Fruit fly (Drosophila melanogaster): Measurements from ENCODE around the gene r2d2.

r2d2 gene

dm6 chr2L:7791356-7791738, 8.6 kb upstream of the r2d2 start:
- TF ChIP-seq jim (GFP tag; optimal IDR thresholded peaks at IDR 0.05) (no peak), fru (GFP tag; optimal IDR thresholded peaks at IDR 0.05) (no peak)

- no peak for TF ChIP-seq Rel (GFP tag; optimal IDR thresholded peaks at IDR 0.05)
- no peak for TF ChIP-seq Rel (tag; optimal IDR thresholded peaks at IDR 0.05)
- TF ChIP-seq pan (optimal IDR thresholded peaks at IDR 0.05): no peak
- no peak for TF ChIP-seq N (GFP tag; optimal IDR thresholded peaks at IDR 0.05)
- TF ChIP-seq ey (GFP tag; optimal IDR thresholded peaks at IDR 0.05): no peak
- no peak for TF ChIP-seq Hr78 (GFP tag; optimal IDR thresholded peaks at IDR 0.05)
- no peak for TF ChIP-seq lola (GFP tag; optimal IDR thresholded peaks at IDR 0.05)
- TF ChIP-seq usp (GFP tag; optimal IDR thresholded peaks at IDR 0.05): no peak
- no peak for TF ChIP-seq Dif (GFP tag; optimal IDR thresholded peaks at IDR 0.05; ENCODE audit: partially characterized antibody)
- no peak for TF ChIP-seq sv (GFP tag; optimal IDR thresholded peaks at IDR 0.05)
- no peak for TF ChIP-seq h (GFP tag; optimal IDR thresholded peaks at IDR 0.05)
- TF ChIP-seq HLH106 (tag; optimal IDR thresholded peaks at IDR 0.05): no peak
- no peak for TF ChIP-seq dmrt93B (GFP tag; optimal IDR thresholded peaks at IDR 0.05)
- TF ChIP-seq tai (GFP tag; optimal IDR thresholded peaks at IDR 0.05): no peak
- no peak for TF ChIP-seq sage (GFP tag; optimal IDR thresholded peaks at IDR 0.05)
- no peak for TF ChIP-seq dsf (GFP tag; optimal IDR thresholded peaks at IDR 0.05; ENCODE audit: borderline replicate concordance)
- TF ChIP-seq CG32264 (GFP tag; optimal IDR thresholded peaks at IDR 0.05): no peak
- no peak for TF ChIP-seq Dfd (GFP tag; optimal IDR thresholded peaks at IDR 0.05)
- TF ChIP-seq Vsx2 (GFP tag; optimal IDR thresholded peaks at IDR 0.05; ENCODE audit: partially characterized antibody): no peak
- TF ChIP-seq brk (GFP tag; optimal IDR thresholded peaks at IDR 0.05): no peak
These were observed 5.1 kb upstream of the r2d2 start for dm6 chr2L:7794689-7795475.

dm6 chr2L:7795859-7796258, 4.1 kb upstream of the r2d2 start, which contains the start of gene LKRSDH:
TSS of gene LKRSDH (minus strand) at chr2L:7795959.
- no peak for TF ChIP-seq usp (GFP tag; optimal IDR thresholded peaks at IDR 0.05)
- peak in 1 of 2 experiments; percentile 36 for TF ChIP-seq dl (GFP tag; optimal IDR thresholded peaks at IDR 0.05; ENCODE audit: insufficient read depth in 1 of 2, partially characterized antibody in 2 of 2)
- no peak for TF ChIP-seq Myc (optimal IDR thresholded peaks at IDR 0.05)
- TF ChIP-seq Sp1 (GFP tag; optimal IDR thresholded peaks at IDR 0.05): no peak
- TF ChIP-seq dsf (GFP tag; optimal IDR thresholded peaks at IDR 0.05; ENCODE audit: borderline replicate concordance): no peak
- TF ChIP-seq dmrt93B (GFP tag; optimal IDR thresholded peaks at IDR 0.05): no peak

dm6 chr2L:7807563-7807962, 7.6 kb downstream of the r2d2 start:
- TF ChIP-seq CG32264 (GFP tag; optimal IDR thresholded peaks at IDR 0.05) (no peak), Dfd (GFP tag; optimal IDR thresholded peaks at IDR 0.05) (no peak), dsf (GFP tag; optimal IDR thresholded peaks at IDR 0.05; ENCODE audit: borderline replicate concordance) (no peak), Jra (GFP tag; optimal IDR thresholded peaks at IDR 0.05) (no peak), Dif (GFP tag; optimal IDR thresholded peaks at IDR 0.05; ENCODE audit: partially characterized antibody) (no peak), lola (GFP tag; optimal IDR thresholded peaks at IDR 0.05) (no peak), CrebA (GFP tag; optimal IDR thresholded peaks at IDR 0.05; ENCODE audit: borderline replicate concordance) (no peak), foxo (GFP tag; optimal IDR thresholded peaks at IDR 0.05) (no peak), dl (GFP tag; optimal IDR thresholded peaks at IDR 0.05; ENCODE audit: insufficient read depth in 1 of 2, partially characterized antibody in 2 of 2) (no peak), h (GFP tag; optimal IDR thresholded peaks at IDR 0.05) (no peak), Sp1 (GFP tag; optimal IDR thresholded peaks at IDR 0.05) (no peak), Hnf4 (GFP tag; optimal IDR thresholded peaks at IDR 0.05) (no peak), woc (GFP tag; optimal IDR thresholded peaks at IDR 0.05) (no peak), Abd-B (GFP tag; optimal IDR thresholded peaks at IDR 0.05) (no peak), GATAd (GFP tag; optimal IDR thresholded peaks at IDR 0.05) (no peak), Vsx2 (GFP tag; optimal IDR thresholded peaks at IDR 0.05; ENCODE audit: partially characterized antibody) (no peak)

Measured in whole organism, wandering third instar larva.